Worm (Caenorhabditis elegans) whole organism, late embryonic: ENCODE results near the gene T28C6.8.

Experiments
- T23F11.4 ChIP-seq: fragments of 200-800 bp; sonication (Bioruptor generic); optimal IDR thresholded peaks from 2 replicates; lab custom pipeline; 2018; ENCODE audit warnings: mild to moderate bottlenecking, missing genetic modification characterization, missing compliant biosample characterization
- ama-1 ChIP-seq: fragments of 150-350 bp; optimal IDR thresholded peaks from 2 replicates; lab custom pipeline; 2014
- ceh-2 ChIP-seq: sonication (generic microtip); optimal IDR thresholded peaks from 2 replicates; lab custom pipeline; 2016; ENCODE audit warnings: missing genotype, missing genetic modification characterization, missing compliant biosample characterization
- che-1 ChIP-seq: sonication (generic microtip); optimal IDR thresholded peaks from 2 replicates; lab custom pipeline; 2016; ENCODE audit warnings: mild to moderate bottlenecking, missing genetic modification characterization, missing compliant biosample characterization
- fkh-10 ChIP-seq: fragments of 150-350 bp; optimal IDR thresholded peaks from 2 replicates; lab custom pipeline; 2014; ENCODE audit warnings: missing biosample characterization, missing genetic modification reagents, missing genetic modification characterization
- hlh-6 ChIP-seq: sonication (generic microtip); optimal IDR thresholded peaks from 2 replicates; lab custom pipeline; 2016; ENCODE audit warnings: missing genotype, missing genetic modification characterization, missing compliant biosample characterization
- pag-3 ChIP-seq: sonication (generic microtip); optimal IDR thresholded peaks from 2 replicates; lab custom pipeline; 2016; ENCODE audit warnings: missing compliant biosample characterization, missing genetic modification characterization, borderline replicate concordance
- pha-4 ChIP-seq: fragments of 150-350 bp; optimal IDR thresholded peaks from 2 replicates; lab custom pipeline; 2018; ENCODE audit warnings: missing biosample characterization, missing genetic modification reagents, missing genetic modification characterization
- pqm-1 ChIP-seq: sonication (generic microtip); optimal IDR thresholded peaks from 2 replicates; lab custom pipeline; 2016; ENCODE audit warnings: missing genetic modification characterization, missing compliant biosample characterization
- syd-9 ChIP-seq: sonication (generic microtip); optimal IDR thresholded peaks from 2 replicates; lab custom pipeline; 2016; ENCODE audit warnings: mild to moderate bottlenecking, missing genetic modification characterization, moderate library complexity, missing compliant biosample characterization
- tbx-2 ChIP-seq: sonication (generic microtip); optimal IDR thresholded peaks from 2 replicates; lab custom pipeline; 2016; ENCODE audit warnings: missing genetic modification characterization, missing compliant biosample characterization

- TF ChIP-seq ama-1 (no peak), pqm-1 (tag; lab: Kevin White, UChicago) (no peak), hlh-6 (tag; lab: Kevin White, UChicago) (no peak), pag-3 (tag; lab: Kevin White, UChicago) (no peak), pha-4 (tag; lab: Kevin White, UChicago) (no peak), che-1 (tag; lab: Kevin White, UChicago) (no peak), tbx-2 (tag; lab: Kevin White, UChicago) (peak; percentile 24), syd-9 (tag; lab: Kevin White, UChicago) (no peak), ceh-2 (tag; lab: Kevin White, UChicago) (no peak), fkh-10 (no peak), T23F11.4 (no peak)
These were observed 20.3 kb upstream of the T28C6.8 start for ce11 chrIV:8850807-8851206.
